Worm (Caenorhabditis elegans) whole organism, L3 larva: Measurements from ENCODE around the gene slc-36.1.

ENCODE experiments used
- ama-1 ChIP-seq: fragments of 150-350 bp; optimal IDR thresholded peaks from 2 replicates; lab custom pipeline; 2018
- ceh-28 ChIP-seq: fragments of 150-350 bp; optimal IDR thresholded peaks from 2 replicates; lab custom pipeline; 2014; ENCODE audit warnings: missing biosample characterization, missing genetic modification reagents, missing genetic modification characterization
- ceh-82 ChIP-seq: fragments of 150-350 bp; optimal IDR thresholded peaks from 2 replicates; lab custom pipeline; 2014; ENCODE audit warnings: missing biosample characterization, missing genetic modification characterization
- ceh-9 ChIP-seq: sonication (generic microtip); optimal IDR thresholded peaks from 2 replicates; lab custom pipeline; 2018; ENCODE audit warnings: missing biosample characterization, missing genetic modification characterization
- daf-12 ChIP-seq: fragments of 150-350 bp; optimal IDR thresholded peaks from 2 replicates; lab custom pipeline; 2014; ENCODE audit warnings: missing biosample characterization, missing genetic modification reagents, missing genetic modification characterization
- egl-5 ChIP-seq: fragments of 150-350 bp; optimal IDR thresholded peaks from 2 replicates; lab custom pipeline; 2017; ENCODE audit warnings: missing biosample characterization, missing genetic modification reagents, missing genetic modification characterization, inconsistent platforms
- elt-2 ChIP-seq: sonication (generic microtip); optimal IDR thresholded peaks from 2 replicates; lab custom pipeline; 2016; ENCODE audit warnings: missing genetic modification reagents, mild to moderate bottlenecking, missing genetic modification characterization, missing compliant biosample characterization
- elt-3 ChIP-seq, 3 experiments: fragments of 150-350 bp in 1 of 3; sonication (generic microtip) in 2 of 3; optimal IDR thresholded peaks; 2 replicates in 2 of 3; 4 replicates in 1 of 3; lab custom pipeline; 2014 to 2017; ENCODE audit warnings: missing biosample characterization in 3 of 3, missing genetic modification characterization in 3 of 3
- eor-1 ChIP-seq, 2 experiments: fragments of 150-350 bp; optimal IDR thresholded peaks; 2 replicates each; lab custom pipeline; 2014 to 2018; ENCODE audit warnings: missing biosample characterization in 2 of 2, missing genetic modification characterization in 2 of 2
- fkh-10 ChIP-seq: sonication (generic microtip); optimal IDR thresholded peaks from 2 replicates; lab custom pipeline; 2017; ENCODE audit warnings: missing biosample characterization, missing genetic modification reagents, missing genetic modification characterization
- fos-1 ChIP-seq: fragments of 150-350 bp; optimal IDR thresholded peaks from 2 replicates; lab custom pipeline; 2014; ENCODE audit warnings: missing biosample characterization, missing genetic modification characterization
- jun-1 ChIP-seq: fragments of 150-350 bp; optimal IDR thresholded peaks from 2 replicates; lab custom pipeline; 2014; ENCODE audit warnings: missing biosample characterization, missing genetic modification reagents, missing genetic modification characterization
- lin-15B ChIP-seq: fragments of 150-350 bp; optimal IDR thresholded peaks from 2 replicates; lab custom pipeline; 2014; ENCODE audit warnings: missing biosample characterization, missing genetic modification characterization
- lin-39 ChIP-seq: fragments of 150-350 bp; optimal IDR thresholded peaks from 2 replicates; lab custom pipeline; 2018; ENCODE audit warnings: missing biosample characterization, missing genetic modification reagents, missing genetic modification characterization
- mdl-1 ChIP-seq: fragments of 150-350 bp; optimal IDR thresholded peaks from 2 replicates; lab custom pipeline; 2014; ENCODE audit warnings: missing biosample characterization, missing genetic modification characterization
- nfya-1 ChIP-seq: sonication (generic microtip); optimal IDR thresholded peaks from 2 replicates; lab custom pipeline; 2017; ENCODE audit warnings: missing genetic modification characterization, mild to moderate bottlenecking, missing compliant biosample characterization, antibody characterized with exemption, moderate library complexity; ENCODE audit not compliant: insufficient read depth
- nhr-12 ChIP-seq: fragments of 150-350 bp; optimal IDR thresholded peaks from 2 replicates; lab custom pipeline; 2014; ENCODE audit warnings: missing biosample characterization, missing genetic modification characterization
- nhr-23 ChIP-seq: fragments of 150-350 bp; optimal IDR thresholded peaks from 2 replicates; lab custom pipeline; 2014; ENCODE audit warnings: missing biosample characterization, missing genetic modification reagents, missing genetic modification characterization
- nhr-237 ChIP-seq: fragments of 150-350 bp; optimal IDR thresholded peaks from 2 replicates; lab custom pipeline; 2014; ENCODE audit warnings: missing biosample characterization, missing genetic modification characterization
- nhr-25 ChIP-seq: sonication (generic microtip); optimal IDR thresholded peaks from 2 replicates; lab custom pipeline; 2017; ENCODE audit warnings: missing biosample characterization, missing genetic modification characterization
- nhr-67 ChIP-seq: fragments of 150-350 bp; optimal IDR thresholded peaks from 2 replicates; lab custom pipeline; 2014; ENCODE audit warnings: missing biosample characterization, missing genetic modification characterization
- nhr-76 ChIP-seq: fragments of 150-350 bp; sonication (generic microtip); optimal IDR thresholded peaks from 5 replicates; lab custom pipeline; 2014; ENCODE audit warnings: missing biosample characterization, missing genetic modification characterization
- pha-4 ChIP-seq: fragments of 150-350 bp; optimal IDR thresholded peaks from 2 replicates; lab custom pipeline; 2014; ENCODE audit warnings: missing biosample characterization, missing genetic modification reagents, missing genetic modification characterization
- sea-2 ChIP-seq: fragments of 150-350 bp; sonication (generic microtip); optimal IDR thresholded peaks from 4 replicates; lab custom pipeline; 2014; ENCODE audit warnings: missing biosample characterization, missing genetic modification reagents, missing genetic modification characterization
- skn-1 ChIP-seq: fragments of 150-350 bp; optimal IDR thresholded peaks from 2 replicates; lab custom pipeline; 2014; ENCODE audit warnings: missing biosample characterization, missing genetic modification characterization
- snpc-4 ChIP-seq: fragments of 150-350 bp; optimal IDR thresholded peaks from 2 replicates; lab custom pipeline; 2014; ENCODE audit warnings: missing biosample characterization, missing genetic modification characterization
- zag-1 ChIP-seq: fragments of 150-350 bp; optimal IDR thresholded peaks from 2 replicates; lab custom pipeline; 2014; ENCODE audit warnings: missing biosample characterization, missing genetic modification characterization
- ztf-4 ChIP-seq: fragments of 150-350 bp; optimal IDR thresholded peaks from 2 replicates; lab custom pipeline; 2014; ENCODE audit warnings: missing biosample characterization, missing genetic modification characterization

The slc-36.1 gene

DNA sequence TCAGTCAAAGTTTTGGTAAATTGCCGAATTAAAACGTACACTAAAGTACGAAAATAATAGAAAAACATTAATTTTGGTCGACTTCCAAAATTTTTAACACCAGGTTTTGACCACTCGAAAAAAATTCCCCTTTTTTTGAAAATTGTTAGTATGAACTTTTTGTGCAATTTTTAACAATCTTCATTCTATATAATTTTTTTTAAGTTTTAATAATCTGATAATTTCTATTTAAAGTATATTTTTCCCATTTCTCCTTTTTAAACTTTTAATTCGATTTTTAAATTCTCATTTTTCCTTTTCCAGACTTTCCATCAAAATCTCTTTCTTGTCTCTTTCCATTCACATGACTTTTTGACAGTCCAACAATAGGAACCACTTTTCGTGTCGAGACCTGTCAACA lies 30.3 kb upstream of the slc-36.1 start, which contains the start of gene unc-64:
unc-64 (plus strand) TSS at position 301 of the 400 bp plus-strand sequence.
- no peak for TF ChIP-seq nhr-76
- TF ChIP-seq fkh-10 (GFP tag; lab: Kevin White, UChicago) = no peak
- no peak for TF ChIP-seq egl-5 (tag; lab: Kevin White, UChicago)
- no peak for TF ChIP-seq daf-12 (tag; lab: Kevin White, UChicago)
- TF ChIP-seq pha-4 (tag; lab: Kevin White, UChicago) = no peak
- TF ChIP-seq nhr-12 (tag; lab: Kevin White, UChicago) = no peak
- no peak for TF ChIP-seq mdl-1 (tag; lab: Kevin White, UChicago)
- TF ChIP-seq ceh-28 (tag; lab: Kevin White, UChicago) = no peak
- no peak for TF ChIP-seq zag-1 (tag; lab: Kevin White, UChicago)
- no peak for TF ChIP-seq skn-1 (tag; lab: Kevin White, UChicago)
- TF ChIP-seq eor-1 (tag; optimal IDR thresholded peaks at IDR 0.05; lab: Kevin White, UChicago) = no peak
- no peak for TF ChIP-seq elt-3 (tag; optimal IDR thresholded peaks at IDR 0.05; lab: Kevin White, UChicago)
- no peak for TF ChIP-seq nhr-67 (tag; lab: Kevin White, UChicago)
- TF ChIP-seq nhr-237 (tag; lab: Kevin White, UChicago) = no peak
- no peak for TF ChIP-seq jun-1
- no peak for TF ChIP-seq ztf-4
- no peak for TF ChIP-seq nhr-23 (tag; lab: Kevin White, UChicago)
- no peak for TF ChIP-seq ceh-9 (tag; lab: Kevin White, UChicago)

- TF ChIP-seq elt-2 (tag; lab: Kevin White, UChicago) (no peak), fkh-10 (GFP tag; lab: Kevin White, UChicago) (peak; percentile 9), nfya-1 (tag; lab: Kevin White, UChicago) (peak; percentile 39)
Observed at ce11 chrIII:13277881-13278500, 29.3 kb upstream of the slc-36.1 start.

ce11 chrIII:13285421-13285820 lies 21.9 kb upstream of the slc-36.1 start, which contains the start of gene F56A8.8:
TSS of gene F56A8.8 (plus strand) at chrIII:13285721.
- TF ChIP-seq ama-1 (lab: Kevin White, UChicago) = no peak
- no peak for TF ChIP-seq skn-1 (tag; lab: Kevin White, UChicago)
- no peak for TF ChIP-seq ceh-9 (tag; lab: Kevin White, UChicago)
- TF ChIP-seq nhr-12 (tag; lab: Kevin White, UChicago) = no peak
- no peak for TF ChIP-seq snpc-4
- TF ChIP-seq fos-1 (tag; lab: Kevin White, UChicago) = no peak
- no peak for TF ChIP-seq eor-1 (tag; optimal IDR thresholded peaks at IDR 0.05; lab: Kevin White, UChicago)
- no peak for TF ChIP-seq nhr-25 (tag; lab: Kevin White, UChicago)
- no peak for TF ChIP-seq daf-12 (tag; lab: Kevin White, UChicago)
- no peak for TF ChIP-seq ceh-82
- TF ChIP-seq sea-2 (GFP tag; lab: Kevin White, UChicago) = no peak
- no peak for TF ChIP-seq lin-39 (tag; lab: Kevin White, UChicago)
- no peak for TF ChIP-seq ceh-28 (tag; lab: Kevin White, UChicago)

DNA sequence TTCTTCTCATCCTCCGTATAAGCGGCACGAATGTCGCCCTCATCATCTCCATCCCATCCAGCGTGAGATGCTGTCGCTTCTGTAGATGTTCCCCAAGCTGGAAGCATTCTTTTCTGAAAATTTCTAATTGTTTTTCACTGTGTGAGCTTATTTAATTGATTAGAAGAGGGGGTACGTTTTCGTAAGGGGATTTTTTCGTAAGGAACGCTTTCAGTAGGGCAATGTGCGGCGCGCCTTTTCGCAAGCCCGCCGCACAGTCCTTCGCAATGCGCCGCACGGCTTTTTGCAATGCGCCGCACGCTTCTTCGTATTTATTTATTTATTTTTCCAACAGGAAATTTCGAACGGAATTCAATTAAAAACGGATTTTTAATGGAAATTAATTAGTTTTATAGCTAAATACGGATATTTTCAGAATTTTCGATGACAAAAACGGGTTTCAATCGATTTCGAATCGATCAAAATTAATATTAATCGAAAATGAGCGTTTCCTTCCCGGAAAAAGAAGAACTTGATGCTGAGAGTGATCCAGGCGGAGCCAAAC lies 14.3 kb upstream of the slc-36.1 start, which contains the start of gene set-25:
set-25 (minus strand) TSS at position 120 of the 544 bp plus-strand sequence.
- TF ChIP-seq lin-39 (tag; lab: Kevin White, UChicago) = peak; percentile 5
- TF ChIP-seq ceh-28 (tag; lab: Kevin White, UChicago) = peak; percentile 10
- TF ChIP-seq elt-2 (tag; lab: Kevin White, UChicago) = peak; percentile 11

DNA sequence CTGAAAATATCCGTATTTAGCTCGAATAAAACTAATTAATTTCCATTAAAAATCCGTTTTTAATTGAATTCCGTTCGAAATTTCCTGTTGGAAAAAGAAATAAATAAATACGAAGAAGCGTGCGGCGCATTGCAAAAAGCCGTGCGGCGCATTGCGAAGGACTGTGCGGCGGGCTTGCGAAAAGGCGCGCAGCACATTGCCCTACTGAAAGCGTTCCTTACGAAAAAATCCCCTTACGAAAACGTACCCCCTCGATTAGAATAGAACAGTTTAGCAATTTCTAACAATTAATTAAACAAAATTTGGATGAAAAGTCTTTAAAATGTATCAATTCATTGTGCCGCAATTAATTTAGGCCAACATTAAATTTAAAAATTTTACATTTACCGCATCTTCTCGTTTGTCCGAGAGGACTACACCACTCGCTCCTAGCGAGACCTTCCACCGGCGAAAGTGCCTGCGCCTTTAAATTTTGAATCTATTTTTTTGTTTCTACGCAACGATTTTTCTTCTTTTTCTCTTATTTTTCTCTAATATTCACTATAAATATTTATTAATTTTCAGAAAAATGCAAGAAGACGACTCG lies 10.9 kb upstream of the slc-36.1 start, which contains the start of gene npp-18:
npp-18 (plus strand) TSS at position 565 of the 586 bp plus-strand sequence.
- TF ChIP-seq lin-15B (tag; lab: Kevin White, UChicago) (peak; percentile 89), snpc-4 (peak; percentile 16), elt-2 (tag; lab: Kevin White, UChicago) (peak; percentile 19), pha-4 (tag; lab: Kevin White, UChicago) (peak; percentile 68), nhr-23 (tag; lab: Kevin White, UChicago) (peak; percentile 59)
- TF ChIP-seq, all 47 proteins: peak for 5; not testable (repeated sequence) for 42
